Worm (Caenorhabditis elegans) whole organism, mixed stage, embryonic: Measurements from ENCODE around the gene ttr-53.

Experiments
- blmp-1 ChIP-seq: fragments of 150-350 bp; optimal IDR thresholded peaks from 2 replicates; lab custom pipeline; 2014; ENCODE audit warnings: missing biosample characterization, missing genetic modification characterization
- mep-1 ChIP-seq: fragments of 150-350 bp; optimal IDR thresholded peaks from 2 replicates; lab custom pipeline; 2017; ENCODE audit warnings: missing biosample characterization, missing genetic modification reagents, missing genetic modification characterization, inconsistent platforms
- mls-2 ChIP-seq: sonication (generic microtip); optimal IDR thresholded peaks from 2 replicates; lab custom pipeline; 2016; ENCODE audit warnings: mild to moderate bottlenecking, missing genetic modification characterization, moderate library complexity, missing compliant biosample characterization
- nhr-12 ChIP-seq: fragments of 150-350 bp; optimal IDR thresholded peaks from 2 replicates; lab custom pipeline; 2014; ENCODE audit warnings: missing biosample characterization, missing genetic modification characterization
- nhr-28 ChIP-seq: fragments of 150-350 bp; optimal IDR thresholded peaks from 2 replicates; lab custom pipeline; 2014; ENCODE audit warnings: missing biosample characterization, missing genetic modification characterization
- nhr-76 ChIP-seq: sonication (generic microtip); optimal IDR thresholded peaks from 2 replicates; lab custom pipeline; 2017; ENCODE audit warnings: missing biosample characterization, missing genetic modification characterization
- pha-4 ChIP-seq: fragments of 150-350 bp; optimal IDR thresholded peaks from 2 replicates; lab custom pipeline; 2018; ENCODE audit warnings: missing biosample characterization, missing genetic modification reagents, missing genetic modification characterization
- snpc-4 ChIP-seq: fragments of 150-350 bp; optimal IDR thresholded peaks from 2 replicates; lab custom pipeline; 2014; ENCODE audit warnings: missing biosample characterization, missing genetic modification characterization
- unc-62 ChIP-seq: fragments of 150-350 bp; optimal IDR thresholded peaks from 2 replicates; lab custom pipeline; 2014; ENCODE audit warnings: missing biosample characterization, missing genetic modification reagents, missing genetic modification characterization

ce11 chrIV:10115142-10115541 is 42.7 kb upstream of the ttr-53 start, which contains the start of gene C04G2.10:
- TF ChIP-seq mep-1 (no peak), unc-62 (GFP tag; lab: Kevin White, UChicago) (no peak), nhr-76 (tag; lab: Kevin White, UChicago) (no peak), nhr-12 (tag; lab: Kevin White, UChicago) (no peak), pha-4 (tag; lab: Kevin White, UChicago) (no peak), nhr-28 (tag; lab: Kevin White, UChicago) (no peak), snpc-4 (tag; lab: Kevin White, UChicago) (no peak), mls-2 (tag; lab: Kevin White, UChicago) (no peak), blmp-1 (tag; lab: Kevin White, UChicago) (no peak)
